Worm (Caenorhabditis elegans) whole organism, early embryonic: ENCODE measurements around the gene C36B7.4.

ENCODE experiments used
- ama-1 ChIP-seq: fragments of 150-350 bp; optimal IDR thresholded peaks from 2 replicates; lab custom pipeline; 2014
- ceh-36 ChIP-seq: sonication (generic microtip); optimal IDR thresholded peaks from 2 replicates; lab custom pipeline; 2016; ENCODE audit warnings: missing genetic modification characterization, inconsistent platforms, missing compliant biosample characterization

DNA sequence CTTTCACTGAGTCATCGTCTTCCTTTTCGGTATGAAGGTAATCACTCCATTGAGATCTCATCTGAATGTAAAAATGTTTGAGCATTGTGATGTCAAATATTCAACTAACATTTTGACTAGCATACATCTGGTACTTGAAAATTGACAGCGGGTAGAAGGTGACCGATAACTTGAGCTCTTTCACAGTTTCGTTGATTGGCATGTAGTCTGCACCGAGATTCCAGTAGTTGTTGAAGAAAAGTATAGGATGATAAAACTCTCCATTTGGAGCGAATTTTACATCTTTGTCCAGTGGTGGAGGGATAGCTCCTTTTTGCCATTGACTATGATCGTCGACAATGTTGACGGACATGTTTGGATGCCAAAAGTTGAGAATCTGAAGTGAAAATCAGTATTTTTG, 13.2 kb upstream of the C36B7.4 start:
- TF ChIP-seq ama-1 (lab: Kevin White, UChicago) (no peak), ceh-36 (tag; lab: Kevin White, UChicago) (no peak)
